Fruit fly (Drosophila melanogaster) whole organism, pupa: Measurements from ENCODE around the gene lectin-37Da.
A peak's percentile ranks its signal among the peaks of the same experiment; 100 is the strongest.

ENCODE experiments used
- CG10348 ChIP-seq: fragments of 200-800 bp; sonication (Bioruptor generic); IDR thresholded peaks from 2 replicates; pipeline ENCODE4 v1.3.6; 2022; ENCODE audit warnings: missing biosample characterization, missing genetic modification characterization
- CG12605 ChIP-seq: fragments of 200-800 bp; sonication (Bioruptor generic); IDR thresholded peaks from 2 replicates; pipeline ENCODE4 v1.3.6; 2022; ENCODE audit warnings: missing biosample characterization, missing genetic modification characterization
- CG13204 ChIP-seq: fragments of 200-800 bp; sonication (Bioruptor generic); optimal IDR thresholded peaks from 2 replicates; lab custom pipeline; 2018; ENCODE audit warnings: missing biosample characterization, mild to moderate bottlenecking, missing genetic modification characterization, moderate library complexity
- CG14655 ChIP-seq: fragments of 200-800 bp; sonication (Bioruptor generic); optimal IDR thresholded peaks from 3 replicates; lab custom pipeline; 2017; ENCODE audit warnings: mild to moderate bottlenecking, missing biosample characterization, missing genetic modification reagents, missing genetic modification characterization
- CG15710 ChIP-seq: fragments of 200-800 bp; sonication (Bioruptor generic); optimal IDR thresholded peaks from 2 replicates; lab custom pipeline; 2018; ENCODE audit warnings: missing biosample characterization, mild to moderate bottlenecking, missing genetic modification characterization, moderate library complexity
- CG17806 ChIP-seq: fragments of 200-800 bp; sonication (Bioruptor generic); optimal IDR thresholded peaks from 2 replicates; lab custom pipeline; 2018; ENCODE audit warnings: missing biosample characterization, mild to moderate bottlenecking, missing genetic modification characterization, moderate library complexity
- CG32121 ChIP-seq: fragments of 200-800 bp; sonication (Bioruptor generic); IDR thresholded peaks from 2 replicates; pipeline ENCODE4 v1.3.6; 2022; ENCODE audit warnings: missing biosample characterization, missing genetic modification characterization
- CG34367 ChIP-seq: fragments of 200-800 bp; sonication (Bioruptor generic); optimal IDR thresholded peaks from 2 replicates; lab custom pipeline; 2018; ENCODE audit warnings: missing biosample characterization, mild to moderate bottlenecking, missing genetic modification characterization
- CG4496 ChIP-seq: fragments of 200-800 bp; sonication (Bioruptor generic); IDR thresholded peaks from 3 replicates; pipeline ENCODE4 v1.3.6; 2022; ENCODE audit warnings: missing biosample characterization, missing genetic modification characterization
- CG8159 ChIP-seq: fragments of 200-800 bp; sonication (Bioruptor generic); optimal IDR thresholded peaks from 3 replicates; lab custom pipeline; 2018; ENCODE audit warnings: missing biosample characterization, mild to moderate bottlenecking, missing genetic modification characterization, moderate library complexity
- CG8301 ChIP-seq: fragments of 200-800 bp; sonication (Bioruptor generic); optimal IDR thresholded peaks from 2 replicates; lab custom pipeline; 2018; ENCODE audit warnings: missing biosample characterization, mild to moderate bottlenecking, missing genetic modification characterization
- CG9948 ChIP-seq: fragments of 200-800 bp; sonication (Bioruptor generic); optimal IDR thresholded peaks from 2 replicates; lab custom pipeline; 2018; ENCODE audit warnings: missing biosample characterization, mild to moderate bottlenecking, missing genetic modification characterization, moderate library complexity
- D1 ChIP-seq: fragments of 200-800 bp; sonication (Bioruptor generic); optimal IDR thresholded peaks from 2 replicates; lab custom pipeline; 2018; ENCODE audit warnings: missing biosample characterization, mild to moderate bottlenecking, missing genetic modification characterization, moderate library complexity
- EcR ChIP-seq: fragments of 200-800 bp; sonication (Bioruptor generic); optimal IDR thresholded peaks from 3 replicates; lab custom pipeline; 2019; ENCODE audit warnings: missing biosample characterization, missing genetic modification characterization, mild to moderate bottlenecking, moderate library complexity, missing genetic modification reagents
- Ets98B ChIP-seq: fragments of 200-800 bp; sonication (Bioruptor generic); IDR thresholded peaks from 2 replicates; pipeline ENCODE4 v1.3.6; 2022; ENCODE audit warnings: missing biosample characterization, missing genetic modification characterization
- Pif1A ChIP-seq: fragments of 200-800 bp; sonication (Bioruptor generic); optimal IDR thresholded peaks from 3 replicates; lab custom pipeline; 2016; ENCODE audit warnings: missing biosample characterization, missing genetic modification characterization
- Pif1B ChIP-seq: fragments of 200-800 bp; sonication (Bioruptor generic); optimal IDR thresholded peaks from 3 replicates; lab custom pipeline; 2016; ENCODE audit warnings: missing biosample characterization, missing genetic modification characterization
- Snoo ChIP-seq: fragments of 200-800 bp; sonication (Bioruptor generic); optimal IDR thresholded peaks from 3 replicates; lab custom pipeline; 2017; ENCODE audit warnings: missing biosample characterization, mild to moderate bottlenecking, missing genetic modification characterization, inconsistent platforms
- fd96Ca ChIP-seq: fragments of 200-800 bp; sonication (Bioruptor generic); IDR thresholded peaks from 3 replicates; pipeline ENCODE4 v1.3.6; 2022; ENCODE audit warnings: missing biosample characterization, missing genetic modification characterization
- gl ChIP-seq: fragments of 200-800 bp; sonication (Bioruptor generic); optimal IDR thresholded peaks from 2 replicates; lab custom pipeline; 2018; ENCODE audit warnings: missing biosample characterization, mild to moderate bottlenecking, missing genetic modification characterization
- rn ChIP-seq: fragments of 200-800 bp; sonication (Bioruptor generic); IDR thresholded peaks from 2 replicates; pipeline ENCODE4 v1.3.6; 2022; ENCODE audit warnings: missing biosample characterization, missing genetic modification characterization

lectin-37Da gene

dm6 chr2L:19422642-19423041 is 4.5 kb downstream of the lectin-37Da start:
- TF ChIP-seq CG17806 (tag; lab: Kevin White, UChicago) (no peak), Pif1B (GFP tag; lab: Kevin White, UChicago) (no peak), CG32121 (GFP tag; lab: Robert Waterston, UW) (no peak), CG8159 (no peak), CG14655 (GFP tag; lab: Kevin White, UChicago) (no peak), Ets98B (no peak), Pif1A (GFP tag; lab: Kevin White, UChicago) (no peak), CG13204 (GFP tag; lab: Kevin White, UChicago) (no peak), CG10348 (GFP tag; lab: Robert Waterston, UW) (no peak), rn (GFP tag; lab: Robert Waterston, UW) (no peak), CG15710 (tag; lab: Kevin White, UChicago) (no peak), D1 (tag; lab: Kevin White, UChicago) (no peak), CG12605 (GFP tag; lab: Robert Waterston, UW) (no peak), CG4496 (no peak), CG9948 (no peak)

- TF ChIP-seq Pif1B (GFP tag; lab: Kevin White, UChicago) (peak; percentile 95), CG8301 (peak; percentile 99), Ets98B (peak; percentile 95), Pif1A (GFP tag; lab: Kevin White, UChicago) (peak; percentile 96), D1 (tag; lab: Kevin White, UChicago) (peak; percentile 89), CG8159 (peak; percentile 95), CG34367 (tag; lab: Kevin White, UChicago) (peak; percentile 93), CG14655 (GFP tag; lab: Kevin White, UChicago) (peak; percentile 100), rn (GFP tag; lab: Robert Waterston, UW) (peak; percentile 91), CG15710 (tag; lab: Kevin White, UChicago) (peak; percentile 94), EcR (GFP tag; lab: Kevin White, UChicago) (peak; percentile 18), CG32121 (GFP tag; lab: Robert Waterston, UW) (peak; percentile 97), CG4496 (peak; percentile 96), CG12605 (GFP tag; lab: Robert Waterston, UW) (peak; percentile 87), CG10348 (GFP tag; lab: Robert Waterston, UW) (peak; percentile 92), Snoo (peak; percentile 93), fd96Ca (GFP tag; lab: Robert Waterston, UW) (peak; percentile 79), CG17806 (tag; lab: Kevin White, UChicago) (peak; percentile 93), CG13204 (GFP tag; lab: Kevin White, UChicago) (peak; percentile 74), gl (tag; lab: Kevin White, UChicago) (peak; percentile 75), CG9948 (peak; percentile 97)
These were observed 5.5 kb downstream of the lectin-37Da start, which contains the start of the genes Alp12 and CG13085 for dm6 chr2L:19423467-19424122. Gene Alp12, plus strand, starts transcription at chr2L:19424050. Gene CG13085, plus strand, starts transcription at chr2L:19424050.

dm6 chr2L:19424307-19424902 is 6.3 kb downstream of the lectin-37Da start:
- TF ChIP-seq EcR (GFP tag; lab: Kevin White, UChicago) (peak; percentile 41), D1 (tag; lab: Kevin White, UChicago) (no peak), fd96Ca (GFP tag; lab: Robert Waterston, UW) (0 out of 3 replicates have a peak, but pooled peaks have one; percentile 57), CG8301 (peak; percentile 19)

DNA sequence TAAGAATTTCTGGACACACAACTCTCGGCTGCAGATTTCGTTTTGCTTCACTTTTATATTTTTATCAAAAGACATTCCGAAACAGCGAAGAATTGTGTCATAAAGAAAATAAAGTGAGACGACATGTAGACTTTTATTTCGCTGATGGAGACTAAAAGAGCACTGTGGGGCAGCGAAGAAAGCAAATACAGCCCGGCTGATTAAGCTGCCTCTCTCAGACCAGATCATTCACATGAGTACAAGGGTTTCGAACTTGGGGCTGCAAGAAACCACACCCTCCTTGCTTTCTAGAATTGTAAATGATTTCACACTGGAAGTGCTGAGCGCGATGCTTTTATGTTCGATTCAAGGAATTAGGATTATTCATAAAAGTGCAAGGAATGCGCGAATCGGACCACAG is 7.0 kb downstream of the lectin-37Da start:
- TF ChIP-seq CG12605 (GFP tag; lab: Robert Waterston, UW) = peak; percentile 38; the same call in 1 of the 2 replicates
- peak; percentile 26 for TF ChIP-seq gl (tag; lab: Kevin White, UChicago)
- TF ChIP-seq EcR (GFP tag; lab: Kevin White, UChicago) = peak; percentile 58
- no peak for TF ChIP-seq CG4496

DNA sequence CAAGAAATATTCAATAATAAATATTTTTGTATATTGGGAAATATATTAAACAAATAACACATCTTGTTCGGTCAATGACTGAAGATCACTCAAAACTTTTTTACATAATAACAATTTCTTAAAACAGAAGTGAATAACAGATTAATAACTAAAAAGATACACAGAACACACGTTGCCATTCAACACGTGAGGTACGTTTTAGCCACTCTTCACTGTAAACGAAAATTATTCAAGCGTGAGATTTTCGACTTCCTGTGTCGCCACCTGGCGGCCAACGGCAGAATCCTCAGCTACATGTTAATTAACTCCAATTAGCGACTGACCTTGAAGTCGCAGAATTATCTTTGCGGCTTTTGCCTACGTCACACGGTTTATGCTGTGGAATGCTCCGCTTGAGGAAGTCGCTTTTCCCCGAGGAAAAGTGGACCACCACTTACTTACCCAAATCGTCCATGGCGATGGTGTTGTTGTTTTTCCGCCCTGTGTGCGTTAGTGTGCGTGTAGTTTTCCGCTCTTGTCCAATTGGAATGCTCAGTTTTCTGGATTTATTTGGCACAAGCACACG is 7.7 kb downstream of the lectin-37Da start:
- peak; percentile 39 for TF ChIP-seq CG34367 (tag; lab: Kevin White, UChicago)
- peak; percentile 39; the same call in 1 of the 2 replicates for TF ChIP-seq Ets98B
- TF ChIP-seq CG17806 (tag; lab: Kevin White, UChicago) = peak; percentile 54
- peak; percentile 55 for TF ChIP-seq Snoo
- TF ChIP-seq Pif1A (GFP tag; lab: Kevin White, UChicago) = peak; percentile 37
- no peak for TF ChIP-seq CG32121 (GFP tag; lab: Robert Waterston, UW)
- peak; percentile 5 for TF ChIP-seq Pif1B (GFP tag; lab: Kevin White, UChicago)
- TF ChIP-seq CG15710 (tag; lab: Kevin White, UChicago) = peak; percentile 32
- TF ChIP-seq D1 (tag; lab: Kevin White, UChicago) = peak; percentile 15
- peak; percentile 23 for TF ChIP-seq CG8301
- no peak for TF ChIP-seq CG12605 (GFP tag; lab: Robert Waterston, UW)
- peak; percentile 45 for TF ChIP-seq CG14655 (GFP tag; lab: Kevin White, UChicago)
- TF ChIP-seq CG10348 (GFP tag; lab: Robert Waterston, UW) = no peak
- TF ChIP-seq CG8159 = peak; percentile 48
- no peak for TF ChIP-seq EcR (GFP tag; lab: Kevin White, UChicago)
- TF ChIP-seq CG4496 = peak; percentile 68; the same call in 2 of the 3 replicates
- TF ChIP-seq fd96Ca (GFP tag; lab: Robert Waterston, UW) = no peak; the same call in 2 of the 3 replicates
- TF ChIP-seq CG9948 = peak; percentile 36
